Worm (Caenorhabditis elegans): ENCODE results near the gene his-70.

The his-70 gene

DNA sequence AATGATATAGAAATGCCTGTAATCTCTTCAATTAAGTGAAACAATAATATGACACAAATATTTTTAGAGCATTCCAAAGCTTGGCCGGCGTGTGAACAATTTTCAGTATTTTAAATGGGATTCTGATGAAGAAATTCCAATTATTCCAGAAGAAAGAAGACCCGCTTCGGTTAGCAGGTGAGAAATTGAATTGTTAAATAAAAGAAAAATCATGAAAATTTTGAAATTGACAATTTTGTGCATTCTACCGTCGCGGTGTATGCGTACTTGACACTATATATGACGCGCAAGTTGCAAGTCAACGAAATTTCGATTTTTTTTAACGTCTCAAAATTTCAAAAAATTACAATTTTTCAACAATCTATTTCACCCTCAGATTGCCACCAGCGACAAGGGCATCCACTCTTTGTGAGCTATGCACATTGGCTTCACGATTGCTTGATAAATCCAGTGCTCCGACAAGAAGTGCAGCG, 36.5 kb upstream of the his-70 start:
- TF ChIP-seq C38D4.7 (GFP tag; optimal IDR thresholded peaks at IDR 0.05) (no peak), fax-1 (tag; optimal IDR thresholded peaks at IDR 0.05) (no peak), K02D7.2 (tag; optimal IDR thresholded peaks at IDR 0.05) (no peak), ceh-9 (tag; optimal IDR thresholded peaks at IDR 0.05) (no peak), ceh-34 (tag; optimal IDR thresholded peaks at IDR 0.05) (no peak), unc-3 (GFP tag; conservative IDR thresholded peaks at IDR 0.05) (no peak), unc-3 (tag; optimal IDR thresholded peaks at IDR 0.05) (no peak), fkh-10 (GFP tag; optimal IDR thresholded peaks at IDR 0.05) (no peak), ceh-30 (tag; optimal IDR thresholded peaks at IDR 0.05) (no peak), ets-4 (tag; optimal IDR thresholded peaks at IDR 0.05) (no peak), che-1 (tag; optimal IDR thresholded peaks at IDR 0.05) (no peak), nhr-11 (tag; optimal IDR thresholded peaks at IDR 0.05) (no peak), dve-1 (tag; optimal IDR thresholded peaks at IDR 0.05) (no peak), gmeb-2 (tag; optimal IDR thresholded peaks at IDR 0.05) (no peak)

DNA sequence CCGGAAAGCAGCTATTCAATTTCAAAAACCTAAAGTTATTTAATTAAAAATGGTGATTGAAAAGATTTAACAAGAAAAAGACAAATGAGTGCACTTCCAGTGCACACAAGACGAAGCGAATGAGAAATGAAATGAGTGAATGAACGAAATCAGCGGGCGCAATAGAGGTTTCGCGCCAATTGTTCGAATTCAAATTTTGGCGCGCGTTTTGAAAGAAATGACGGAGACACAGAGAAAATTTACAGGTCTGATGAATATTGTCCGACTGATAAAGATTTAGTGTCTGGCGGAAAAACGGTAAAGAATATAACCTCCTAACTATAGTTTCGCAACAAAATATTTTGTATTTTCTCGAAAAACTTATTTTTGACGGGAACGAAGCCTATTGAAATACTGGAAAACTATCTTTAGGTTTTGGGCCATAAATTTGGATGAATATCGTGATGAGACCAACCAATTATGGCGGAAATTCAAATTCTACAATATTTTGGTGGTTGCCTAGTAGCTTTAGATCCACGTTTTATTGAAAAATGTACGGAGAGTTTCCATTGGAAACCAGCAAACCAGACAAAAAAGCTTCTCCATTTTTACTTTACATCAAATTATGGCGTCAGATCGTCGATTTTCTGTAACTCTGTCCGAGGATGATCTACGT, 35.6 kb upstream of the his-70 start, which contains the start of gene C03C10.7:
Gene C03C10.7 (plus strand): TSS at position 605 of the 655 bp plus-strand sequence.
- TF ChIP-seq pqm-1 (tag; optimal IDR thresholded peaks at IDR 0.05): no peak

DNA sequence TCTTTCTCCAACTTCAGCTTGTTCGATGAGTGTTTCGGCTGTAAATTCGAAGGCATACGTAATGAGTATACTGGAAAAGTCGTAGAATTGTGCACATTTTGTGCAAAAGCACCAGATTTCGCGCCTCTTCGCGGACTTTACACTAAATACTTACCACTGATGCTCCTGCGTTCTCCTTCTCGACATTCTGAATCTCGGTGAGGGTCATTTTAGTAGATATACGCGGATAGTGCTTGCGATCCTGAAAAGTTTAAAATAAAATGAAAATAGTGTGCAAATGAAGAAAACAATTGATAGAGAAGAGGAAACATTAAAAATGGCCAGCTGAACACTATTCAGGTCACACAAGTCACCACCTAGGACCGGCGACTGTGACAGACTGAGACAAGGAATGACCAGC, 34.8 kb upstream of the his-70 start, which contains the start of gene rnr-2:
Gene rnr-2 (minus strand): TSS at position 241 of the 400 bp plus-strand sequence.
- TF ChIP-seq pat-9 (tag; optimal IDR thresholded peaks at IDR 0.05): peak; percentile 16
- no peak for TF ChIP-seq dmd-4 (tag; optimal IDR thresholded peaks at IDR 0.05; ENCODE audit: borderline replicate concordance)
- no peak for TF ChIP-seq unc-55 (GFP tag; optimal IDR thresholded peaks at IDR 0.05)

DNA sequence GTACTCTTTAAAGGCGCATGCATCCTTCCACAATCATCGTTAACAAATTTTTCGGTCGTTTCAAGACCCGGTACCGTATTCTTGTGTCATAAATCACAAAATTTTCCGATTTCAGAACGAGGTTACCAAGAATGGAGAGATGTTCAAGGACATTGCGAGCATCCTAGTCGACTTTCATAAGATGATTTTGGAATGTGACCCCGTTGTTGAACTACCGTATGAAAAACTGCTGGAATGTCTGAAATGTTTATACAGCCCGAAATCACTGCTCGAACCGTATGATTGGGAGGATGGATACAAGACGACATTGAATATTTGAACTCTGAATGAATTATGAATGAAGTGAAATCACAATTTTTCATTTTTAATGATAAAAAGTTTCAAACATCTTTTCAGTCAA, 33.0 kb upstream of the his-70 start:
- TF ChIP-seq pax-1 (tag; optimal IDR thresholded peaks at IDR 0.05) (no peak), lim-6 (tag; optimal IDR thresholded peaks at IDR 0.05) (no peak)

DNA sequence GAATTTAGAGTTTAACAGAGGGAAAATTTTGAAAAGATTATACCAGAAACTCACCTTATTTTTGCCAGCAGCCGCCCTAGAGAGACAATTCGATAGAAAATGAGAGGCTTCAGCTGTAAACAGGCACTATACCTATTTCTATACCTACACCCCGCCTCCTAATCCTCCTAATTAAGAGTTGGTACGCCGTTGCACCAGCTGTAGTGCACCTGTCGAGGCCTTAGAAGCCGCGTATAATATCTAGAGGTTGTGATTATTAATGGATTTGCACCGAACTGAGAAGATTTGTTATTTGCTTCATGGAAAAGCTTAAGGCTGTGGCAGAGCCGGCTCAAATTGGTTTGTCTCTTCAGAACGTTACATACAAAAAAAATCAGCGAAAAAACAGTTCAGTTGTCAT, 32.1 kb upstream of the his-70 start, which contains the start of gene C03C10.5:
Gene C03C10.5 (minus strand): TSS at position 101 of the 400 bp plus-strand sequence.
- TF ChIP-seq K09A11.1 (tag; optimal IDR thresholded peaks at IDR 0.05; ENCODE audit: insufficient read depth) (no peak), ahr-1 (tag; optimal IDR thresholded peaks at IDR 0.05) (no peak), npax-4 (tag; optimal IDR thresholded peaks at IDR 0.05) (no peak), hlh-6 (tag; optimal IDR thresholded peaks at IDR 0.05) (no peak), pros-1 (tag; optimal IDR thresholded peaks at IDR 0.05) (no peak), lim-6 (tag; optimal IDR thresholded peaks at IDR 0.05) (no peak), odd-2 (tag; optimal IDR thresholded peaks at IDR 0.05) (no peak), pqm-1 (tag; optimal IDR thresholded peaks at IDR 0.05) (no peak), unc-86 (tag; optimal IDR thresholded peaks at IDR 0.05) (no peak), elt-4 (tag; optimal IDR thresholded peaks at IDR 0.05) (no peak), K02D7.2 (tag; optimal IDR thresholded peaks at IDR 0.05) (no peak), F13H6.1 (tag; optimal IDR thresholded peaks at IDR 0.05) (no peak), fkh-10 (GFP tag; optimal IDR thresholded peaks at IDR 0.05) (no peak), C08G9.2 (tag; optimal IDR thresholded peaks at IDR 0.05) (no peak), ttx-3 (tag; optimal IDR thresholded peaks at IDR 0.05) (no peak)

DNA sequence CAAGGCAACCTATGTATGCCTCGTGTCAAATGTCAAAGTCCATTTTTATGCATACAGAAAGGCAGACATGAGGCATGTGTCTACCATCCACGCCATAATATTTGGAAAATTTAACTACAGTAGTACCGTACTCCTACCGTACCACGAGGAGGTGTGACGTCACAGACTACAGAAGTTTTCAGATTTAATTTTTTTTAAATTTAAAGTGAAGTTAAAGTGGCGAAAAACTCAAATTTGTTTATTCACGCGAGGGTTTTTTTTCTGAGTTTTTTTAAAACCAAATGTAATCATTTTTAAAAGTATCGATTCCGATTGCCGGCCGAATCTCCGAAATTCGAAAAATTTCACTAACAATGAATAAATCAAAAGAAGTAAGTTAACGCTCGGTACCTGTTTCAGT, 30.9 kb upstream of the his-70 start, which contains the start of gene C03C10.2:
Gene C03C10.2 (plus strand): TSS at position 301 of the 400 bp plus-strand sequence.
- no peak for TF ChIP-seq ceh-48 (tag; optimal IDR thresholded peaks at IDR 0.05)
- TF ChIP-seq C08G9.2 (tag; optimal IDR thresholded peaks at IDR 0.05): no peak
- no peak for TF ChIP-seq hlh-15 (tag; optimal IDR thresholded peaks at IDR 0.05)
- no peak for TF ChIP-seq unc-86 (tag; optimal IDR thresholded peaks at IDR 0.05)
- no peak for TF ChIP-seq hlh-8 (tag; optimal IDR thresholded peaks at IDR 0.05)
- no peak for TF ChIP-seq unc-55 (GFP tag; optimal IDR thresholded peaks at IDR 0.05)
- TF ChIP-seq pha-2 (tag; optimal IDR thresholded peaks at IDR 0.05): no peak
- no peak for TF ChIP-seq ceh-24 (tag; optimal IDR thresholded peaks at IDR 0.05)
- no peak for TF ChIP-seq syd-9 (tag; optimal IDR thresholded peaks at IDR 0.05)
- no peak for TF ChIP-seq dve-1 (tag; optimal IDR thresholded peaks at IDR 0.05)
- no peak for TF ChIP-seq fkh-10 (GFP tag; optimal IDR thresholded peaks at IDR 0.05)
- TF ChIP-seq sox-4 (tag; optimal IDR thresholded peaks at IDR 0.05): no peak
- TF ChIP-seq unc-3 (GFP tag; conservative IDR thresholded peaks at IDR 0.05): no peak
- TF ChIP-seq unc-3 (tag; optimal IDR thresholded peaks at IDR 0.05): no peak
- no peak for TF ChIP-seq C38D4.7 (GFP tag; optimal IDR thresholded peaks at IDR 0.05)
- no peak for TF ChIP-seq dmd-4 (tag; optimal IDR thresholded peaks at IDR 0.05; ENCODE audit: borderline replicate concordance)
- TF ChIP-seq gmeb-2 (tag; optimal IDR thresholded peaks at IDR 0.05): no peak
- no peak for TF ChIP-seq Y22D7AL.16 (tag; optimal IDR thresholded peaks at IDR 0.05)
